Fruit fly (Drosophila melanogaster) whole organism, embryonic: ENCODE measurements around the gene Pcyt1.

Experiments used
- Asciz ChIP-seq: fragments of 200-800 bp; sonication (Bioruptor generic); optimal IDR thresholded peaks from 2 replicates; lab custom pipeline; 2017; ENCODE audit warnings: missing biosample characterization, mild to moderate bottlenecking, missing genetic modification characterization, missing genetic modification reagents
- B-H2 ChIP-seq: fragments of 200-800 bp; sonication (Bioruptor generic); optimal IDR thresholded peaks from 2 replicates; lab custom pipeline; 2018; ENCODE audit warnings: missing biosample characterization, mild to moderate bottlenecking, missing genetic modification characterization
- BtbVII ChIP-seq: fragments of 200-800 bp; sonication (Bioruptor generic); optimal IDR thresholded peaks from 3 replicates; lab custom pipeline; 2017; ENCODE audit warnings: missing biosample characterization, mild to moderate bottlenecking, missing genetic modification characterization
- CG10147 ChIP-seq: fragments of 200-800 bp; sonication (Bioruptor generic); optimal IDR thresholded peaks from 2 replicates; lab custom pipeline; 2019; ENCODE audit warnings: missing biosample characterization, mild to moderate bottlenecking, missing genetic modification characterization, moderate library complexity
- CG11456 ChIP-seq: fragments of 200-800 bp; sonication (Bioruptor generic); IDR thresholded peaks from 3 replicates; pipeline ENCODE4 v1.3.6; 2022; ENCODE audit warnings: missing biosample characterization, missing genetic modification characterization
- CG12299 ChIP-seq: fragments of 200-800 bp; sonication (Bioruptor generic); optimal IDR thresholded peaks from 2 replicates; lab custom pipeline; 2018; ENCODE audit warnings: missing biosample characterization, mild to moderate bottlenecking, missing genetic modification characterization
- CG12769 ChIP-seq: fragments of 200-800 bp; sonication (Bioruptor generic); optimal IDR thresholded peaks from 2 replicates; lab custom pipeline; 2019; ENCODE audit warnings: missing biosample characterization, mild to moderate bottlenecking, missing genetic modification characterization, moderate library complexity
- CG1602 ChIP-seq: fragments of 200-800 bp; sonication (Bioruptor generic); optimal IDR thresholded peaks from 3 replicates; lab custom pipeline; 2016; ENCODE audit warnings: missing biosample characterization, missing genetic modification characterization
- CG16863 ChIP-seq: fragments of 200-800 bp; sonication (Bioruptor generic); optimal IDR thresholded peaks from 3 replicates; lab custom pipeline; 2016; ENCODE audit warnings: missing biosample characterization, missing genetic modification characterization
- CG17385 ChIP-seq: fragments of 200-800 bp; sonication (Bioruptor generic); optimal IDR thresholded peaks from 3 replicates; lab custom pipeline; 2018; ENCODE audit warnings: missing biosample characterization, mild to moderate bottlenecking, missing genetic modification characterization
- CG17612 ChIP-seq: fragments of 200-800 bp; sonication (Bioruptor generic); IDR thresholded peaks from 2 replicates; pipeline ENCODE4 v1.3.6; 2022; ENCODE audit warnings: missing biosample characterization, missing genetic modification characterization
- CG2116 ChIP-seq: fragments of 200-800 bp; sonication (Bioruptor generic); optimal IDR thresholded peaks from 3 replicates; lab custom pipeline; 2018; ENCODE audit warnings: missing biosample characterization, mild to moderate bottlenecking, missing genetic modification characterization
- CG2875 ChIP-seq: fragments of 200-800 bp; sonication (Bioruptor generic); optimal IDR thresholded peaks from 2 replicates; lab custom pipeline; 2017; ENCODE audit warnings: missing biosample characterization, mild to moderate bottlenecking, missing genetic modification characterization, missing genetic modification reagents
- CG31224 ChIP-seq: fragments of 200-800 bp; sonication (Bioruptor generic); IDR thresholded peaks from 2 replicates; pipeline ENCODE4 v1.3.6; 2022; ENCODE audit warnings: missing biosample characterization, missing genetic modification characterization
- CG34422 ChIP-seq: fragments of 200-800 bp; sonication (Bioruptor generic); IDR thresholded peaks from 3 replicates; pipeline ENCODE4 v1.3.6; 2022; ENCODE audit warnings: missing biosample characterization, missing genetic modification characterization
- CG3847 ChIP-seq: fragments of 200-800 bp; sonication (Bioruptor generic); IDR thresholded peaks from 2 replicates; pipeline ENCODE4 v1.3.6; 2022; ENCODE audit warnings: missing biosample characterization, missing genetic modification characterization
- CG4360 ChIP-seq: fragments of 200-800 bp; sonication (Bioruptor generic); IDR thresholded peaks from 2 replicates; pipeline ENCODE4 v1.3.6; 2022; ENCODE audit warnings: missing biosample characterization, missing genetic modification characterization
- CG7372 ChIP-seq: fragments of 200-800 bp; sonication (Bioruptor generic); IDR thresholded peaks from 2 replicates; pipeline ENCODE4 v1.3.6; 2022; ENCODE audit warnings: missing biosample characterization, missing genetic modification characterization
- CG7963 ChIP-seq: fragments of 200-800 bp; sonication (Bioruptor generic); IDR thresholded peaks from 3 replicates; pipeline ENCODE4 v1.3.6; 2022; ENCODE audit warnings: missing biosample characterization, missing genetic modification characterization; ENCODE audit not compliant: partially characterized antibody
- CG9797 ChIP-seq: fragments of 200-800 bp; sonication (Bioruptor generic); optimal IDR thresholded peaks from 3 replicates; lab custom pipeline; 2018; ENCODE audit warnings: missing biosample characterization, mild to moderate bottlenecking, missing genetic modification characterization
- Chrac-16 ChIP-seq: fragments of 200-800 bp; sonication (Bioruptor generic); optimal IDR thresholded peaks from 3 replicates; lab custom pipeline; 2016; ENCODE audit warnings: missing biosample characterization, missing genetic modification characterization
- Dip2 ChIP-seq: fragments of 200-800 bp; sonication (Bioruptor generic); IDR thresholded peaks from 2 replicates; pipeline ENCODE4 v1.3.6; 2022; ENCODE audit warnings: missing biosample characterization, missing genetic modification characterization
- Doc2 ChIP-seq: fragments of 200-800 bp; sonication (Bioruptor generic); IDR thresholded peaks from 2 replicates; pipeline ENCODE4 v1.3.6; 2022; ENCODE audit warnings: missing biosample characterization, missing genetic modification characterization
- Jarid2 ChIP-seq: fragments of 200-800 bp; sonication (Bioruptor generic); optimal IDR thresholded peaks from 3 replicates; lab custom pipeline; 2017; ENCODE audit warnings: mild to moderate bottlenecking, missing biosample characterization, missing genetic modification reagents, missing genetic modification characterization
- Kr ChIP-seq: fragments of 200-800 bp; sonication (Bioruptor generic); optimal IDR thresholded peaks from 2 replicates; lab custom pipeline; 2017; ENCODE audit warnings: missing biosample characterization, mild to moderate bottlenecking, missing genetic modification characterization
- MESR4 ChIP-seq: fragments of 200-800 bp; sonication (Bioruptor generic); optimal IDR thresholded peaks from 2 replicates; lab custom pipeline; 2018; ENCODE audit warnings: missing biosample characterization, mild to moderate bottlenecking, missing genetic modification characterization, moderate library complexity
- Oli ChIP-seq: fragments of 200-800 bp; sonication (Bioruptor generic); optimal IDR thresholded peaks from 2 replicates; lab custom pipeline; 2018; ENCODE audit warnings: missing biosample characterization, mild to moderate bottlenecking, missing genetic modification characterization, moderate library complexity
- Optix ChIP-seq: fragments of 200-800 bp; sonication (Bioruptor generic); IDR thresholded peaks from 3 replicates; pipeline ENCODE4 v1.3.6; 2022; ENCODE audit warnings: missing biosample characterization, missing genetic modification characterization
- Pdp1 ChIP-seq, 2 experiments: fragments of 200-800 bp; sonication (Bioruptor generic); optimal IDR thresholded peaks; 3 replicates each; lab custom pipeline; 2016; ENCODE audit warnings: missing biosample characterization in 2 of 2, missing genetic modification characterization in 2 of 2, mild to moderate bottlenecking in 1 of 2, moderate library complexity in 1 of 2
- Side ChIP-seq: fragments of 200-800 bp; sonication (Bioruptor generic); optimal IDR thresholded peaks from 2 replicates; lab custom pipeline; 2016; ENCODE audit warnings: missing biosample characterization, missing genetic modification characterization
- ato ChIP-seq: fragments of 200-800 bp; sonication (Bioruptor generic); IDR thresholded peaks from 2 replicates; pipeline ENCODE4 v1.3.6; 2022; ENCODE audit warnings: missing biosample characterization, missing genetic modification characterization; ENCODE audit not compliant: partially characterized antibody
- bsh ChIP-seq, 2 experiments: fragments of 200-800 bp; sonication (Bioruptor generic); optimal IDR thresholded peaks; 2 replicates each; lab custom pipeline; 2017 to 2018; ENCODE audit warnings: mild to moderate bottlenecking in 2 of 2, missing biosample characterization in 2 of 2, missing genetic modification characterization in 2 of 2, moderate library complexity in 1 of 2
- chm ChIP-seq: fragments of 200-800 bp; sonication (Bioruptor generic); IDR thresholded peaks from 2 replicates; pipeline ENCODE4 v1.3.6; 2022; ENCODE audit warnings: missing biosample characterization, missing genetic modification characterization
- fd102C ChIP-seq: fragments of 200-800 bp; sonication (Bioruptor generic); optimal IDR thresholded peaks from 2 replicates; lab custom pipeline; 2018; ENCODE audit warnings: missing biosample characterization, mild to moderate bottlenecking, missing genetic modification characterization, moderate library complexity
- gcm ChIP-seq: fragments of 200-800 bp; sonication (Bioruptor generic); optimal IDR thresholded peaks from 2 replicates; lab custom pipeline; 2019; ENCODE audit warnings: missing biosample characterization, mild to moderate bottlenecking, missing genetic modification characterization, moderate library complexity
- kah ChIP-seq: fragments of 200-800 bp; sonication (Bioruptor generic); optimal IDR thresholded peaks from 2 replicates; lab custom pipeline; 2018; ENCODE audit warnings: missing biosample characterization, mild to moderate bottlenecking, missing genetic modification characterization
- peb ChIP-seq: fragments of 200-800 bp; sonication (Bioruptor generic); IDR thresholded peaks from 2 replicates; pipeline ENCODE4 v1.3.6; 2022; ENCODE audit warnings: missing biosample characterization, missing genetic modification characterization
- pho ChIP-seq: fragments of 200-800 bp; sonication (Bioruptor generic); optimal IDR thresholded peaks from 2 replicates; lab custom pipeline; 2016; ENCODE audit warnings: missing biosample characterization, missing genetic modification characterization
- shn ChIP-seq: fragments of 200-800 bp; sonication (Bioruptor generic); optimal IDR thresholded peaks from 3 replicates; lab custom pipeline; 2016; ENCODE audit warnings: missing biosample characterization, missing genetic modification characterization
- stwl ChIP-seq: fragments of 200-800 bp; sonication (Bioruptor generic); optimal IDR thresholded peaks from 3 replicates; lab custom pipeline; 2018; ENCODE audit warnings: missing biosample characterization, mild to moderate bottlenecking, missing genetic modification characterization, moderate library complexity
- trh ChIP-seq: fragments of 200-800 bp; sonication (Bioruptor generic); optimal IDR thresholded peaks from 2 replicates; lab custom pipeline; 2016; ENCODE audit warnings: missing biosample characterization, missing genetic modification characterization

The Pcyt1 gene

DNA sequence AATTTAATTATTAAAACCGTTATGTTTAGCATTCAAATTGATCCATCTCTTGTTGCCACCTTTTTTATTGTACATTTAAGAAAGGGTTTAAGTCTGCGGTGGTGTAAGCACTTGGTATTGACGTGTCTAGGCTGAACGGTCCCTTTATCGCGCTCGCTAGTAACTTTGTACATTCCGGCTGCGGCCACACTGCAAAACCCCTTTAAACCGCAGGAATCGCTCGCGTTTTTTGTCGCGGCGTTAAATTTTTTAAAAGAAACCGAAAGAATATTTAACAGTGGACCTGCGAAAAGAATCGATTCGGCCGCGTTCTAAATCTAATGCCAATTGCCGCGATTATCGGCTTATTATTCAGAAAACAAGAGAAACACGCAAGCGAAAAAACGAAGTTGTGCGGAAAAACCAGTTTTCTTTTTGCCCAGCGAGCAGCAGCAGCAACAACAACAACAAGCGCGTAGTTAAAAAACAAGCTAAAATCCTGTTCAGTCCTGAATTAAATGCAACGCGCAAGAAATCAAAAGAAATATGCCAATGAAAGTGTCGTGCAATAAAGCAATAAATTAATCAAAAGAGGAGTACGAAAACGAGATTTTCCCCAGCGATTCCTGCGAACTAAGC lies 30.7 kb downstream of the Pcyt1 start, which contains the start of gene CG13917 (continued):
- TF ChIP-seq CG10147 (GFP tag; lab: Kevin White, UChicago), result no peak
- peak; percentile 98 for TF ChIP-seq CG9797 (GFP tag; lab: Kevin White, UChicago)
- TF ChIP-seq gcm, result no peak
- peak; percentile 41 for TF ChIP-seq CG12299 (tag; lab: Kevin White, UChicago)
- no peak for TF ChIP-seq peb
- TF ChIP-seq CG17612, result no peak
- no peak for TF ChIP-seq trh (GFP tag; lab: Kevin White, UChicago)
- peak; percentile 33 for TF ChIP-seq CG2116
- no peak for TF ChIP-seq bsh (GFP tag; optimal IDR thresholded peaks at IDR 0.05; lab: Kevin White, UChicago)
- peak; percentile 84 for TF ChIP-seq Kr
- no peak for TF ChIP-seq pho (GFP tag; lab: Kevin White, UChicago)
- TF ChIP-seq BtbVII, result no peak
- TF ChIP-seq ato, result no peak
- TF ChIP-seq CG7372 (GFP tag; lab: Robert Waterston, UW), result no peak
- TF ChIP-seq Optix, result no peak
- TF ChIP-seq CG31224 (GFP tag; lab: Robert Waterston, UW), result no peak
- TF ChIP-seq stwl (tag; lab: Kevin White, UChicago), result peak; percentile 70
- TF ChIP-seq B-H2, result no peak
- no peak for TF ChIP-seq CG1602 (GFP tag; lab: Kevin White, UChicago)
- peak; percentile 70 for TF ChIP-seq chm (GFP tag; lab: Robert Waterston, UW)
- TF ChIP-seq Oli (tag; lab: Kevin White, UChicago), result no peak
- TF ChIP-seq Jarid2 (GFP tag; lab: Kevin White, UChicago), result peak; percentile 52
- no peak for TF ChIP-seq shn (GFP tag; lab: Kevin White, UChicago)
- TF ChIP-seq CG11456 (GFP tag; lab: Robert Waterston, UW), result no peak
- no peak for TF ChIP-seq CG17385 (GFP tag; lab: Kevin White, UChicago)
- TF ChIP-seq fd102C (GFP tag; lab: Kevin White, UChicago), result no peak
- no peak for TF ChIP-seq Asciz
- no peak for TF ChIP-seq CG16863 (GFP tag; lab: Kevin White, UChicago)
- peak in 1 of 2 experiments; percentile 40 for TF ChIP-seq Pdp1 (GFP tag; optimal IDR thresholded peaks at IDR 0.05; lab: Kevin White, UChicago)
- TF ChIP-seq CG4360 (GFP tag; lab: Robert Waterston, UW), result peak; percentile 88
- no peak for TF ChIP-seq kah (GFP tag; lab: Kevin White, UChicago)
- no peak for TF ChIP-seq Doc2 (GFP tag; lab: Robert Waterston, UW)
- no peak for TF ChIP-seq CG2875
- no peak for TF ChIP-seq Chrac-16 (GFP tag; lab: Kevin White, UChicago)
- peak; percentile 56; the same call in 1 of the 3 replicates for TF ChIP-seq CG34422
- TF ChIP-seq CG3847 (GFP tag; lab: Robert Waterston, UW), result peak; percentile 84
- peak; percentile 5 for TF ChIP-seq Side (GFP tag; lab: Kevin White, UChicago)
- TF ChIP-seq CG12769 (tag; lab: Kevin White, UChicago), result no peak
- peak; percentile 34 for TF ChIP-seq MESR4 (GFP tag; lab: Kevin White, UChicago)
- TF ChIP-seq Dip2 (GFP tag; lab: Robert Waterston, UW), result no peak
- no peak for TF ChIP-seq CG7963 (GFP tag; lab: Robert Waterston, UW)
- TF ChIP-seq, all 482 proteins: peak for 82
